Worm (Caenorhabditis elegans) whole organism, L4/young adult: ENCODE measurements around the gene cutl-17.

Source experiments
- W03F9.2 ChIP-seq: fragments of 150-350 bp; optimal IDR thresholded peaks from 2 replicates; lab custom pipeline; 2014; ENCODE audit warnings: missing biosample characterization, missing genetic modification characterization
- him-1 ChIP-seq: sonication (generic microtip); optimal IDR thresholded peaks from 2 replicates; lab custom pipeline; 2016; ENCODE audit warnings: missing genotype, missing genetic modification reagents, missing genetic modification characterization, missing compliant biosample characterization

ce11 chrIV:9467418-9467817 lies 10.1 kb upstream of the cutl-17 start, which contains the start of gene F38E11.6:
- TF ChIP-seq him-1 (tag; lab: Kevin White, UChicago) (no peak), W03F9.2 (tag; lab: Kevin White, UChicago) (no peak)
